Fruit fly (Drosophila melanogaster): ENCODE data around the gene Ufd4.

Ufd4 gene

dm6 chr2L:10292066-10292560, at the start of gene Ufd4:
Gene Ufd4 (minus strand): TSS chr2L:10292365.
- TF ChIP-seq usp (GFP tag; optimal IDR thresholded peaks at IDR 0.05) (no peak), psq (optimal IDR thresholded peaks at IDR 0.05) (no peak), Dll (optimal IDR thresholded peaks at IDR 0.05) (no peak), EcR (GFP tag; optimal IDR thresholded peaks at IDR 0.05) (no peak), CG8478 (optimal IDR thresholded peaks at IDR 0.05) (no peak), pan (optimal IDR thresholded peaks at IDR 0.05) (no peak)

DNA sequence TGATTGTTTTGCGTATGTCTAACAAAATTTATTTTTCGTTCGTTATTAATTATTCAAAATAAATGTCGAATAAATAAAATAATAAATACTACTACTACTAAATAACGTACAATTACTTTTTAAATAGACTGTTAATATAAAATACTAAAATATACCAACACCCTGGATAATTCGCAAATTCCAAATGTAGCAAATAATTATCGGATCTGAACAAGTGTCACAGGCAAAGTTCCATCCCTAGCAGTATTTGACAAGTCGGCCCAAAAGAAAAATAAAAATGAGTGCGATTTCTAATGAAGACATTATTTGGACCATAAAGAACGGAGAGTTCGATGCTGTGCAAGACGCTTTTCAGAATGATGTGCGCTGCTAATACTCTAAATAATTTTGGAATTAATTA, 49.2 kb upstream of the Ufd4 start, which contains the start of gene CG31715:
TSS of gene CG31715 (plus strand) at position 212 of the 400 bp plus-strand sequence.
- TF ChIP-seq psq (optimal IDR thresholded peaks at IDR 0.05) (no peak), EcR (GFP tag; optimal IDR thresholded peaks at IDR 0.05) (no peak), pan (optimal IDR thresholded peaks at IDR 0.05) (no peak), CG8478 (optimal IDR thresholded peaks at IDR 0.05) (no peak), Dll (optimal IDR thresholded peaks at IDR 0.05) (no peak), usp (GFP tag; optimal IDR thresholded peaks at IDR 0.05) (no peak)

dm6 chr2L:10339841-10340240, 47.7 kb upstream of the Ufd4 start:
- TF ChIP-seq Dll (optimal IDR thresholded peaks at IDR 0.05) (no peak), usp (GFP tag; optimal IDR thresholded peaks at IDR 0.05) (no peak)

DNA sequence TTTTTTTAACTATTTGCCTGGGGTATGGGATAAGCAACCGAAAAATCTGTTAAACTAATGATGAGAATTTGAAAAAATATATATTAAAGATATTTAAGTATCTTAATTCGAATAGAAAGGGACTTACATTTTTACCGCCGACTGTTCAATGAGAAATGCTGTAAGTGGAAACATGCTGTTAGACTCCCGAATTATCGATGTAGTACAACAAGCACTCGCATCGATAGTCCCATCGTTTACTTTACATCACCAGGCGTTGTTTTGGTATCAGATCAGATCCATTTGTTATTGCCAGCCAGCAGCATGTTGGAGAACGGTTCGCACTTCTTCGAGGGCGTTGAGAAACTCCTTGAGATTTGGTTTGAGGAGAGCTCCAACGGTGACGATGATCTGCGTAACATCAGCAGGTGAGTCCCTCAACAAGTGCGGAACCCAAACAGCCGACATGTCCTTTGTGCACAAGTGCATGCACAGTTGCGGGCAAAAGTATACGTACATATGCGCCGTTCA, 47.1 kb upstream of the Ufd4 start, which contains the start of gene SamDC:
TSS of gene SamDC (plus strand) at position 246 of the 510 bp plus-strand sequence.
- TF ChIP-seq EcR (GFP tag; optimal IDR thresholded peaks at IDR 0.05): no peak

dm6 chr2L:10334854-10335277, 42.7 kb upstream of the Ufd4 start:
- TF ChIP-seq psq (optimal IDR thresholded peaks at IDR 0.05): no peak
- peak; percentile 74 for TF ChIP-seq CG8478 (optimal IDR thresholded peaks at IDR 0.05)
- TF ChIP-seq pan (optimal IDR thresholded peaks at IDR 0.05): no peak

- TF ChIP-seq pan (optimal IDR thresholded peaks at IDR 0.05) (no peak), EcR (GFP tag; optimal IDR thresholded peaks at IDR 0.05) (no peak), usp (GFP tag; optimal IDR thresholded peaks at IDR 0.05) (no peak), Dll (optimal IDR thresholded peaks at IDR 0.05) (no peak), psq (optimal IDR thresholded peaks at IDR 0.05) (no peak), CG8478 (optimal IDR thresholded peaks at IDR 0.05) (no peak)
Measured at dm6 chr2L:10334213-10334612, 42.0 kb upstream of the Ufd4 start.

DNA sequence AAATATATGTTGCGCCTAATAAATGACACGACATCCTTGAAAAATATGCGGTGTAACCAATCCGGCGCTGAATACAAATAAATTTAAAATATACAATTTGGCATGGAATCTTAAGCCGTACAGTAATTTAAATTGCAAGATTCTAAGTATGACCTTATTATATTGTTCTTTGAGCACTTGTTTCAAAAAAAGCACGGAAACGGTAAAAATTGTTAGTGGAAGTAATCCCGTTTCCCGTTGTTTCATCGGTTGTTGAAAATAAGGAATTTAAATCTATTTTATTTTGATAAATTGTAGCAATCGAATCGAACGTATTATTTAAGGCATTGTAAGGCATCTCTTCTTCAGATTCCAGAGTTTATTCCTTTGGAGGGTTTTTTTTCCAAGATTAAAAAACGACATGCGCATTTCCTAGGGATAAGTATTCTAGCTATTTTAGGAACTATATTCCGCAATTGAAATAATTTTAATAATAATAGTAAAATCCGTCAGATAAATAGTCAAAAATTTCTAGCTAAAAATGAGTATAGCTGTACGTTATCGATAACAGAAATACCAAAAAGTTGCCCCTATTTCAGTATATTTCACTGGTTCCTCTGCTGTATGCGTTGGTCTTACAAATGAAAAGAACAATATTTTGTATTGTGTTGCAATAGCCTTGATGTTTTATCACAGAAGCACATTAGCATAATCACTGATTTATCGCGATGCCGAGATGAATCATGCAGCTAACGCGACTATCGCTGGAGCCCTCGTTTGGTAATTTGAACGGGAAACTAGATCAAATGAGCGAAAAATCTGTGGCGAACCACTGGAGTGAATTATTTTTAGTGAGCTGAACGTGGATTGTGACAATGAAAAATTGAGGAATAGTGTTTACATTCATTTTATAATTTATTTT, 41.2 kb upstream of the Ufd4 start, which contains the start of gene GATAd:
TSS of gene GATAd (plus strand) at position 644 of the 901 bp plus-strand sequence.
- no peak for TF ChIP-seq usp (GFP tag; optimal IDR thresholded peaks at IDR 0.05)
- no peak for TF ChIP-seq EcR (GFP tag; optimal IDR thresholded peaks at IDR 0.05)
- no peak for TF ChIP-seq pan (optimal IDR thresholded peaks at IDR 0.05)
- no peak for TF ChIP-seq CG8478 (optimal IDR thresholded peaks at IDR 0.05)

DNA sequence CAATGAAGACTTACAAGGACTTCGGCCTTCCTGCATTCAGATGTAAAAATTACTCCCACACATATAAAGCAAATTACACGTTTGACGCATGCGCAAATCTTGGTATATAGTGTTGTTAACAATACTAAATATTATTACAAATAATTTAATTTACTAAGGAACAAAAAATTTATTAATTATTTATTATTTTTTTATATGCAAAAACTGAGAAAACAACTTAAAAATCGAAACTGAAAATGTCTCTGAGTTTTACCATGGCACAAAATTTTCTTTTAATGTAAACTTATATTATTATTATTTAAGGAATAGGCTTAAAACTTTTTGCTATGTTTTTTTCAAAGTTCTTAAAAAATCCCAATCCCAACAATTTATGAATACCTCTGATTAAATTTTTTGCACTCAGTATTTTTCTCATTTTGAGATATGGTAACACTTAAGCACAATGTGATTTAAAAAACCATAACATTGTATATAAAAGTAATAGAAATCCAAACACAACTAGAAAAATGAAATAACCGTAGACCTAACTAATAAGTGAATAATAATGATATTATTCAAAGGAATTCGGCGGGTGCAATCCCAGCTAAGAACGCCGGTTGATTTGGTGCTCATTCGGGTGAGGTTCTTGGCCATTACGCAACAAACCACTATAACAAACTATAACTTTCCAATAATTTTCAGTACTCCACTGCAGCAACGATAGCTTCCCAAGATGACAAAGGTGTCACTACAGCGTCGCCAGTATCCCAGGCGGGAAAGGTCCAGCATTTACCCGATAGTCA, 39.1 kb upstream of the Ufd4 start, which contains the start of the genes Schip1 and Cox10:
TSS of gene Schip1 (minus strand) at position 51 of the 782 bp plus-strand sequence.
TSS of gene Cox10 (plus strand) at position 406 of the 782 bp plus-strand sequence.
- TF ChIP-seq usp (GFP tag; optimal IDR thresholded peaks at IDR 0.05) (no peak), pan (optimal IDR thresholded peaks at IDR 0.05) (no peak), EcR (GFP tag; optimal IDR thresholded peaks at IDR 0.05) (no peak), CG8478 (optimal IDR thresholded peaks at IDR 0.05) (no peak), psq (optimal IDR thresholded peaks at IDR 0.05) (no peak), Dll (optimal IDR thresholded peaks at IDR 0.05) (no peak)

dm6 chr2L:10327790-10328189, 35.6 kb upstream of the Ufd4 start, which contains the start of gene RnrL:
Gene RnrL (minus strand): TSS chr2L:10327943.
- TF ChIP-seq EcR (GFP tag; optimal IDR thresholded peaks at IDR 0.05): no peak
- no peak for TF ChIP-seq usp (GFP tag; optimal IDR thresholded peaks at IDR 0.05)
- TF ChIP-seq pan (optimal IDR thresholded peaks at IDR 0.05): no peak
- no peak for TF ChIP-seq Dll (optimal IDR thresholded peaks at IDR 0.05)
- no peak for TF ChIP-seq CG8478 (optimal IDR thresholded peaks at IDR 0.05)
- TF ChIP-seq psq (optimal IDR thresholded peaks at IDR 0.05): no peak

- TF ChIP-seq Dll (optimal IDR thresholded peaks at IDR 0.05) (no peak), psq (optimal IDR thresholded peaks at IDR 0.05) (no peak), EcR (GFP tag; optimal IDR thresholded peaks at IDR 0.05) (no peak)
Measured at dm6 chr2L:10322773-10323487, 30.8 kb upstream of the Ufd4 start, which contains the start of gene CG5381. Gene CG5381 (minus strand): TSS chr2L:10323102.

DNA sequence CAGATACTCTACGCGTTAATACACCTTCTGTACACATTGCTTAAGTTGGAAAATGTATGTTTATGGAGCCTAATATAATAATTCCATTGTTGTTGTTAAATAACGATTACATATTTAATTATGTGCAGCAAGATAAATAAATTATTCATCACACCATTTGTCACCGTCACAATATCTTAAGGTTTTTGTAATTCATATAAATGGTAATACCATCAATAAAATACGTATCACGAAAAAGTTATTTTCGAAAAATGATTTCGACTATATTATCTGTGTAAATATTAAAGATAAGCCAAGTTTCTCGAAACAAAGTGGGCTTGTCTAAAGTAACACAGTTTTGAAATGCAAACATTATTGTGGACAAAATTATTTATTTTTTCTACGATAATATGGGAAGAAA, 30.0 kb upstream of the Ufd4 start, which contains the start of gene CG4995:
TSS of gene CG4995 (plus strand) at position 301 of the 400 bp plus-strand sequence.
- no peak for TF ChIP-seq EcR (GFP tag; optimal IDR thresholded peaks at IDR 0.05)
- no peak for TF ChIP-seq CG8478 (optimal IDR thresholded peaks at IDR 0.05)
- TF ChIP-seq usp (GFP tag; optimal IDR thresholded peaks at IDR 0.05): no peak
- TF ChIP-seq pan (optimal IDR thresholded peaks at IDR 0.05): no peak
- no peak for TF ChIP-seq Dll (optimal IDR thresholded peaks at IDR 0.05)
- TF ChIP-seq psq (optimal IDR thresholded peaks at IDR 0.05): no peak

Data from whole organism.